Worm (Caenorhabditis elegans) whole organism, midembryonic: Measurements from ENCODE around the gene Y73C8C.4.
"Not testable (repeated sequence)": the region's sequence is repeated elsewhere in the genome, so short reads cannot be mapped to it uniquely, and the experiment has no call there.

Experiments
- T22C8.4 ChIP-seq: fragments of 200-800 bp; sonication (Bioruptor generic); IDR thresholded peaks from 2 replicates; pipeline ENCODE4 v1.3.6; 2022; ENCODE audit warnings: missing genetic modification characterization, missing compliant biosample characterization
- cog-1 ChIP-seq: sonication (generic microtip); optimal IDR thresholded peaks from 2 replicates; lab custom pipeline; 2016; ENCODE audit warnings: missing genetic modification characterization, missing compliant biosample characterization
- flt-1 ChIP-seq: fragments of 200-800 bp; sonication (Bioruptor generic); IDR thresholded peaks from 2 replicates; pipeline ENCODE4 v1.3.6; 2022; ENCODE audit warnings: missing genetic modification characterization, missing compliant biosample characterization
- klf-2 ChIP-seq: fragments of 200-800 bp; sonication (Bioruptor generic); conservative IDR thresholded peaks from 2 replicates; pipeline ENCODE4 v1.3.6; 2022; ENCODE audit warnings: missing genetic modification reagents, missing genetic modification characterization, missing compliant biosample characterization
- med-1 ChIP-seq: sonication (generic microtip); optimal IDR thresholded peaks from 2 replicates; lab custom pipeline; 2017; ENCODE audit warnings: missing genetic modification characterization, mild to moderate bottlenecking, missing compliant biosample characterization, antibody characterized with exemption, missing genetic modification reagents; ENCODE audit not compliant: insufficient read depth
- ref-1 ChIP-seq: fragments of 200-800 bp; sonication (Bioruptor generic); conservative IDR thresholded peaks from 2 replicates; pipeline ENCODE4 v1.3.6; 2022; ENCODE audit warnings: missing genetic modification reagents, missing genetic modification characterization, missing compliant biosample characterization
- tab-1 ChIP-seq: fragments of 200-800 bp; sonication (Bioruptor generic); IDR thresholded peaks from 2 replicates; pipeline ENCODE4 v1.3.6; 2022; ENCODE audit warnings: missing genetic modification characterization, missing compliant biosample characterization
- ztf-23 ChIP-seq: fragments of 200-800 bp; sonication (Bioruptor generic); IDR thresholded peaks from 2 replicates; pipeline ENCODE4 v1.3.6; 2022; ENCODE audit warnings: missing genetic modification reagents, missing genetic modification characterization, missing compliant biosample characterization
- ztf-29 ChIP-seq: fragments of 200-800 bp; sonication (Bioruptor generic); IDR thresholded peaks from 2 replicates; pipeline ENCODE4 v1.3.6; 2022; ENCODE audit warnings: missing genetic modification reagents, missing genetic modification characterization, missing compliant biosample characterization

The Y73C8C.4 gene

DNA sequence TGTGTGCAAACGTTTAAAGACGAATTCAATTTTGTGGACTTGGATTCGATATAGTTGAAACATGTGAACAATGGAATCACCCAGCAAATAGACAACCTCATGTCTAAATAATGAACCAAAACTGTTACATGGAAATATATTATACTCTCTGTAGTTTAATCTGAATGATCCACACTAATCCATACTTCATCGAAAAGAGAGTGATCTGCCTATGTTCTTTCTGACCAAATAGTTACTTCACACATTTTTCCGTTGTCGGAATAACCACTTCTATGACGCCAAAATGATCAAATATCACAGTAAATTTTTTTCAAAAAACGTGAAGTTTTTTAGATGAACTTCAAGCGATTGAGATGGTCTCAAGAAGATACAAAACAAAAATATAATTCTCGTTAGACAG, at the start of gene Y73C8C.4:
Y73C8C.4 (minus strand) TSS at position 101 of the 400 bp plus-strand sequence.
- TF ChIP-seq ztf-23, T22C8.4, ztf-29 (GFP tag; lab: Robert Waterston, UW): not testable (repeated sequence)

- no peak for TF ChIP-seq tab-1
- no peak for TF ChIP-seq cog-1 (tag; lab: Kevin White, UChicago)
- no peak for TF ChIP-seq klf-2 (GFP tag; lab: Robert Waterston, UW)
Observed at ce11 chrV:3149910-3150428, 48.0 kb upstream of the Y73C8C.4 start.

DNA sequence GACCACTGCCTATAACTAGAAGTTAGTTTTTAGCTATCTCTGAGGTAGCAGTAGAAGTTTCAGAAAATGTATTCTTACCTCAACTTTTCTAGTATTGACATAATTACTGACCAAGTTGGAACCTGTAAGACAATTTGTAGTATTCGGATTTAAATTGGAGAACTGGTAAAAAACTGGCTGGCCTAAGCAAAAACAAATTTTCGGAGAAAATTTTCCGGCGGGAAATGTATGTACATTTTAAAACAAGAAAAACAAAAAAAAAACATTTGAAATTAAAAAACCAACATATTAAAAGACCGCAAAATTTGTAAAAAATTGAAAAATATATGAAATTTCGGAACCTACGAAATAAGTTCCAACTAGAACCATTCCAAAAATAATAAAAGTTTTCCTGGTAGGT, 45.0 kb upstream of the Y73C8C.4 start, which contains the start of gene srab-11:
srab-11 (minus strand) TSS at position 101 of the 400 bp plus-strand sequence.
- no peak for TF ChIP-seq flt-1

- TF ChIP-seq klf-2 (GFP tag; lab: Robert Waterston, UW) (no peak), tab-1 (0 out of 2 replicates have a peak, but pooled peaks have one; percentile 37)
Observed at ce11 chrV:3145241-3145640, 43.3 kb upstream of the Y73C8C.4 start.

- TF ChIP-seq med-1 (GFP tag; lab: Kevin White, UChicago): no peak
- TF ChIP-seq ztf-29 (GFP tag; lab: Robert Waterston, UW): no peak
- TF ChIP-seq ref-1: no peak
- TF ChIP-seq klf-2 (GFP tag; lab: Robert Waterston, UW): no peak
- no peak for TF ChIP-seq flt-1
- TF ChIP-seq ztf-23 (GFP tag; lab: Robert Waterston, UW): no peak
Observed at ce11 chrV:3144494-3144893, 42.5 kb upstream of the Y73C8C.4 start, which contains the start of gene srab-10. Gene srab-10 (minus strand): TSS chrV:3144594.

DNA sequence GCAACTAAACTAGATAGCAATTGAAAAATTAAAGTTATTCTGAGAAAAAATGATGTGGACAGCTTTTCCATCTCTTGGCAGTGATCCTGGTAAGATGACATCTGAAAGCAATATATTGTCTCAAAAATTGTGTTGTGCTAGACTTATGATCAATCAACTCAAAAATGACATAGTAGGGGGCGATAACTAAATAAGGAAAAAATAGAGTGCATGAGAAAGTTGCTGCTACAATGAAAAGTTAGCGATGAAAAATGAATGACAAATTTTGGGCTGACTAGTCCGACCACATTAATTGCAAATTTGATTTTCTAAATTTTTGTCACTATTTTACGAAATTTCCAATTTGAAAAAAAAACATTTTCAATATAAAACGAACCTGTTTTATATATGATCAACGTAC, 39.2 kb upstream of the Y73C8C.4 start, which contains the start of gene srab-9:
srab-9 (minus strand) TSS at position 101 of the 400 bp plus-strand sequence.
- TF ChIP-seq tab-1: no peak
- TF ChIP-seq flt-1: no peak
- no peak for TF ChIP-seq klf-2 (GFP tag; lab: Robert Waterston, UW)
- no peak for TF ChIP-seq ref-1
- TF ChIP-seq T22C8.4 (GFP tag; lab: Robert Waterston, UW): no peak
- TF ChIP-seq ztf-23 (GFP tag; lab: Robert Waterston, UW): no peak
- no peak for TF ChIP-seq med-1 (GFP tag; lab: Kevin White, UChicago)
- TF ChIP-seq cog-1 (tag; lab: Kevin White, UChicago): no peak
- no peak for TF ChIP-seq ztf-29 (GFP tag; lab: Robert Waterston, UW)

DNA sequence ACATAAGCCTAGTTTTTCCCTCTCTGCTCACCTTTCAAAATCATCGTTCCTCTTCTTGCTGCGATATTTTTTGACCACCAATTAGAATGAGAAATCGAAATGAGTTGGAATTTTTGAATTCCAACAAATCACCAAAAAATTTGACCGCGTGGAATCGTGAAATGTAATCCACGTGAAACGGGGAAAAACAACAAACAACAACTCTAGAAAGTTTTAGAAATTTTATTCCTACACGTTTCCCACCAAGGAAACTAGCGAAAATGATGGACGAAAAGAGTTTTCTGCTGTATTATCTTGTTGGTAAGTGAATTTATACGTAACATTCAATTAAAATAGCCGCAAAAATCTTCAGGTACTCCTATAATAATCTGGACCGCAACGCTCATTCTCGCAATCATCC, 36.5 kb upstream of the Y73C8C.4 start, which contains the start of the genes irld-3 and F02C9.1:
irld-3 (minus strand) TSS at position 101 of the 400 bp plus-strand sequence.
F02C9.1 (plus strand) TSS at position 216 of the 400 bp plus-strand sequence.
- TF ChIP-seq cog-1 (tag; lab: Kevin White, UChicago): no peak
- no peak for TF ChIP-seq klf-2 (GFP tag; lab: Robert Waterston, UW)
- TF ChIP-seq ztf-29 (GFP tag; lab: Robert Waterston, UW): no peak
- TF ChIP-seq tab-1: no peak
- no peak for TF ChIP-seq ztf-23 (GFP tag; lab: Robert Waterston, UW)
- TF ChIP-seq flt-1: no peak
- no peak for TF ChIP-seq T22C8.4 (GFP tag; lab: Robert Waterston, UW)
- no peak for TF ChIP-seq ref-1
- TF ChIP-seq med-1 (GFP tag; lab: Kevin White, UChicago): no peak

DNA sequence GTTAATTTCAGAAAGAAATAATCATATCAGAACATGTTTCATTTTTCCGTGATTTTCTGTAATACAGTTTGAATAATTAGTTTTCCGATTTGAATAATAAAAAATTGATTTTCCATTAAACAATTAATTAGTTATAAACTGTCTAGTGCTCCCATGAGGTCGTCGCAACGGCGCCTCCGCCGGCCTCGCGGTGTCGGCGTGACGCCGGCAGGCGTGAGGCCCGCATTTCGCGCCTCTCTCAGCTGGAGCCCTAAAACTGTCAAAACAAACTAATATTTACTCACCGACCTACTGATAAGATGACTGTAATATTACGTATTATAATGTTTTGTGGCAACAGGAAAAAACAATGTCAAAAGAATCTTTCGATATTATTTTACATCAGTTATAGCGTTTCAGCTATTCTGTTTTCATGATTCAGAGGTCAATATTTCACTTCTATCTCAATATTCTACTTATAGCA, 31.4 kb upstream of the Y73C8C.4 start, which contains the start of gene F02C9.2:
F02C9.2 (plus strand) TSS at position 413 of the 463 bp plus-strand sequence.
- TF ChIP-seq tab-1: no peak
- no peak for TF ChIP-seq klf-2 (GFP tag; lab: Robert Waterston, UW)
- TF ChIP-seq T22C8.4 (GFP tag; lab: Robert Waterston, UW): no peak
- no peak for TF ChIP-seq flt-1
- no peak for TF ChIP-seq med-1 (GFP tag; lab: Kevin White, UChicago)
- no peak for TF ChIP-seq cog-1 (tag; lab: Kevin White, UChicago)
- TF ChIP-seq ztf-29 (GFP tag; lab: Robert Waterston, UW): no peak

DNA sequence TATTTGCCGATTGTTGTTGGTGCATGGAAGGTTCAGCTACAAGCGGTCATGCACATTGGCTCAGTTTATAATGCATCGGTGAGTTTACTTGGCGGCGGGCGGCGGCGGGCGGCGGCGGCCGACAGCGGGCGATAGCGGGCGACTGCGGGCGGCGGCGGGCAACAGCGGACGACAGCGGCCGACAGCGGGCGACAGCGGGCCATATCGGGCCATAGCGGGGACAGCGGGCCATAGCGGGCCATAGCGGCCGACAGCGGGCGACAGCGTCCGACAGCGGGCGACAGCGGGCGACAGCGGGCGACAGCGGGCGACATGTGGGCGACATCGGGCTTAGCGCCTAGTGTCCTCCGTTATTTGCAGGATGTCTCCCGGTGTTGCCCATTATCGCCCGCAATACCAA, 30.2 kb upstream of the Y73C8C.4 start:
- no peak for TF ChIP-seq cog-1 (tag; lab: Kevin White, UChicago)
- peak; percentile 48; the same call in 1 of the 2 replicates for TF ChIP-seq flt-1

- TF ChIP-seq klf-2 (GFP tag; lab: Robert Waterston, UW) (no peak), ztf-23 (GFP tag; lab: Robert Waterston, UW) (no peak), flt-1 (no peak), med-1 (GFP tag; lab: Kevin White, UChicago) (no peak), tab-1 (no peak), ztf-29 (GFP tag; lab: Robert Waterston, UW) (no peak), ref-1 (no peak), T22C8.4 (GFP tag; lab: Robert Waterston, UW) (no peak), cog-1 (tag; lab: Kevin White, UChicago) (no peak)
Observed at ce11 chrV:3128803-3129202, 26.9 kb upstream of the Y73C8C.4 start, which contains the start of gene tat-6. Gene tat-6 (plus strand): TSS chrV:3129103.

- no peak for TF ChIP-seq ztf-29 (GFP tag; lab: Robert Waterston, UW)
- no peak for TF ChIP-seq tab-1
- no peak for TF ChIP-seq cog-1 (tag; lab: Kevin White, UChicago)
- TF ChIP-seq ref-1: no peak
- TF ChIP-seq ztf-23 (GFP tag; lab: Robert Waterston, UW): no peak
- TF ChIP-seq med-1 (GFP tag; lab: Kevin White, UChicago): no peak
- no peak for TF ChIP-seq klf-2 (GFP tag; lab: Robert Waterston, UW)
- TF ChIP-seq T22C8.4 (GFP tag; lab: Robert Waterston, UW): no peak
- TF ChIP-seq flt-1: no peak
Observed at ce11 chrV:3127670-3128069, 25.7 kb upstream of the Y73C8C.4 start, which contains the start of gene Y73C8C.10. Gene Y73C8C.10 (minus strand): TSS chrV:3127770.
